Fruit fly (Drosophila melanogaster) whole organism, embryonic: ENCODE data around the gene rumi.
A peak's percentile ranks its signal among the peaks of the same experiment; 100 is the strongest.

Experiments used
- BEAF-32 ChIP-seq: fragments of 200-800 bp; sonication (Bioruptor generic); optimal IDR thresholded peaks from 3 replicates; lab custom pipeline; 2017; ENCODE audit warnings: missing biosample characterization, missing genetic modification characterization, mild to moderate bottlenecking, moderate library complexity, missing genetic modification reagents
- Bteb2 ChIP-seq: fragments of 200-800 bp; sonication (Bioruptor generic); optimal IDR thresholded peaks from 2 replicates; lab custom pipeline; 2016; ENCODE audit warnings: missing biosample characterization, missing genetic modification characterization
- CG12769 ChIP-seq: fragments of 200-800 bp; sonication (Bioruptor generic); optimal IDR thresholded peaks from 2 replicates; lab custom pipeline; 2019; ENCODE audit warnings: missing biosample characterization, mild to moderate bottlenecking, missing genetic modification characterization, moderate library complexity
- CG13287 ChIP-seq: fragments of 200-800 bp; sonication (Bioruptor generic); IDR thresholded peaks from 2 replicates; pipeline ENCODE4 v1.3.6; 2022; ENCODE audit warnings: missing biosample characterization, missing genetic modification characterization; ENCODE audit not compliant: partially characterized antibody
- CG14050 ChIP-seq: fragments of 200-800 bp; sonication (Bioruptor generic); IDR thresholded peaks from 3 replicates; pipeline ENCODE4 v1.3.6; 2022; ENCODE audit warnings: missing biosample characterization, missing genetic modification characterization
- CG14860 ChIP-seq: fragments of 200-800 bp; sonication (Bioruptor generic); IDR thresholded peaks from 3 replicates; pipeline ENCODE4 v1.3.6; 2022; ENCODE audit warnings: missing biosample characterization, missing genetic modification characterization; ENCODE audit not compliant: partially characterized antibody
- CG14965 ChIP-seq: fragments of 200-800 bp; sonication (Bioruptor generic); optimal IDR thresholded peaks from 2 replicates; lab custom pipeline; 2016; ENCODE audit warnings: missing biosample characterization, missing genetic modification characterization, borderline replicate concordance
- CG17359 ChIP-seq: fragments of 200-800 bp; sonication (Bioruptor generic); optimal IDR thresholded peaks from 3 replicates; lab custom pipeline; 2018; ENCODE audit warnings: missing biosample characterization, mild to moderate bottlenecking, missing genetic modification characterization, moderate library complexity
- CG18619 ChIP-seq: fragments of 200-800 bp; sonication (Bioruptor generic); optimal IDR thresholded peaks from 3 replicates; lab custom pipeline; 2017; ENCODE audit warnings: missing biosample characterization, mild to moderate bottlenecking, missing genetic modification characterization
- CG2199 ChIP-seq: fragments of 200-800 bp; sonication (Bioruptor generic); IDR thresholded peaks from 3 replicates; pipeline ENCODE4 v1.3.6; 2022; ENCODE audit warnings: missing biosample characterization, missing genetic modification characterization
- CG3065 ChIP-seq: fragments of 200-800 bp; sonication (Bioruptor generic); optimal IDR thresholded peaks from 2 replicates; lab custom pipeline; 2016; ENCODE audit warnings: missing biosample characterization, missing genetic modification characterization
- CG34376 ChIP-seq: fragments of 200-800 bp; sonication (Bioruptor generic); optimal IDR thresholded peaks from 2 replicates; lab custom pipeline; 2018; ENCODE audit warnings: missing biosample characterization, mild to moderate bottlenecking, missing genetic modification characterization
- CG42726 ChIP-seq: fragments of 200-800 bp; sonication (Bioruptor generic); IDR thresholded peaks from 2 replicates; pipeline ENCODE4 v1.3.6; 2022; ENCODE audit warnings: missing biosample characterization, missing genetic modification characterization; ENCODE audit not compliant: partially characterized antibody
- CG4617 ChIP-seq: fragments of 200-800 bp; sonication (Bioruptor generic); optimal IDR thresholded peaks from 3 replicates; lab custom pipeline; 2016; ENCODE audit warnings: missing biosample characterization, missing genetic modification characterization, borderline replicate concordance
- CG5953 ChIP-seq: fragments of 200-800 bp; sonication (Bioruptor generic); IDR thresholded peaks from 2 replicates; pipeline ENCODE4 v1.3.6; 2022; ENCODE audit warnings: missing biosample characterization, missing genetic modification characterization
- CG7987 ChIP-seq: fragments of 200-800 bp; sonication (Bioruptor generic); optimal IDR thresholded peaks from 2 replicates; lab custom pipeline; 2018; ENCODE audit warnings: missing biosample characterization, mild to moderate bottlenecking, missing genetic modification characterization, moderate library complexity
- CG8359 ChIP-seq: fragments of 200-800 bp; sonication (Bioruptor generic); optimal IDR thresholded peaks from 2 replicates; lab custom pipeline; 2017; ENCODE audit warnings: missing biosample characterization, mild to moderate bottlenecking, missing genetic modification characterization, borderline replicate concordance
- CG8944 ChIP-seq: fragments of 200-800 bp; sonication (Bioruptor generic); optimal IDR thresholded peaks from 3 replicates; lab custom pipeline; 2016; ENCODE audit warnings: missing biosample characterization, missing genetic modification characterization
- CG9215 ChIP-seq: fragments of 200-800 bp; sonication (Bioruptor generic); IDR thresholded peaks from 2 replicates; pipeline ENCODE4 v1.3.6; 2022; ENCODE audit warnings: missing biosample characterization, missing genetic modification characterization
- CG9817 ChIP-seq: fragments of 200-800 bp; sonication (Bioruptor generic); optimal IDR thresholded peaks from 2 replicates; lab custom pipeline; 2018; ENCODE audit warnings: missing biosample characterization, mild to moderate bottlenecking, missing genetic modification characterization, moderate library complexity
- Dbx ChIP-seq: fragments of 200-800 bp; sonication (Bioruptor generic); IDR thresholded peaks from 3 replicates; pipeline ENCODE4 v1.3.6; 2022; ENCODE audit warnings: missing biosample characterization, missing genetic modification characterization
- Deaf1 ChIP-seq: fragments of 200-800 bp; optimal IDR thresholded peaks from 3 replicates; lab custom pipeline; 2019; ENCODE audit warnings: missing biosample characterization, mild to moderate bottlenecking, missing genetic modification characterization, moderate library complexity
- Gsc ChIP-seq: fragments of 200-800 bp; sonication (Bioruptor generic); IDR thresholded peaks from 2 replicates; pipeline ENCODE4 v1.3.6; 2022; ENCODE audit warnings: missing biosample characterization, missing genetic modification characterization
- Kr ChIP-seq: fragments of 200-800 bp; sonication (Bioruptor generic); optimal IDR thresholded peaks from 2 replicates; lab custom pipeline; 2017; ENCODE audit warnings: missing biosample characterization, mild to moderate bottlenecking, missing genetic modification characterization
- Pdp1 ChIP-seq, 2 experiments: fragments of 200-800 bp; sonication (Bioruptor generic); optimal IDR thresholded peaks; 3 replicates each; lab custom pipeline; 2016; ENCODE audit warnings: missing biosample characterization in 2 of 2, missing genetic modification characterization in 2 of 2, mild to moderate bottlenecking in 1 of 2, moderate library complexity in 1 of 2
- Ptx1 ChIP-seq: fragments of 200-800 bp; sonication (Bioruptor generic); IDR thresholded peaks from 2 replicates; pipeline ENCODE4 v1.3.6; 2022; ENCODE audit warnings: missing biosample characterization, missing genetic modification characterization
- Stat92E ChIP-seq, 3 experiments: fragments of >200 bp in 2 of 3; fragments of 200-800 bp in 1 of 3; sonication (Bioruptor generic) in 1 of 3; optimal IDR thresholded peaks; 2 replicates each; lab custom pipeline; 2017 to 2019; ENCODE audit warnings: missing biosample characterization in 3 of 3, missing genetic modification characterization in 3 of 3, mild to moderate bottlenecking in 1 of 3, moderate library complexity in 1 of 3
- ap ChIP-seq: fragments of 200-800 bp; sonication (Bioruptor generic); IDR thresholded peaks from 2 replicates; pipeline ENCODE4 v1.3.6; 2022; ENCODE audit warnings: missing biosample characterization, missing genetic modification characterization
- cg ChIP-seq: fragments of 200-800 bp; sonication (Bioruptor generic); optimal IDR thresholded peaks from 3 replicates; lab custom pipeline; 2019; ENCODE audit warnings: missing biosample characterization, mild to moderate bottlenecking, missing genetic modification characterization, moderate library complexity
- chinmo ChIP-seq: fragments of 200-800 bp; sonication (Bioruptor generic); IDR thresholded peaks from 4 replicates; pipeline ENCODE4 v1.3.6; 2022; ENCODE audit warnings: missing biosample characterization, missing genetic modification characterization; ENCODE audit not compliant: partially characterized antibody
- da ChIP-seq: fragments of 200-800 bp; sonication (Bioruptor generic); optimal IDR thresholded peaks from 2 replicates; lab custom pipeline; 2016; ENCODE audit warnings: missing biosample characterization, missing genetic modification characterization
- gcm ChIP-seq: fragments of 200-800 bp; sonication (Bioruptor generic); optimal IDR thresholded peaks from 2 replicates; lab custom pipeline; 2019; ENCODE audit warnings: missing biosample characterization, mild to moderate bottlenecking, missing genetic modification characterization, moderate library complexity
- grn ChIP-seq: fragments of 200-800 bp; sonication (Bioruptor generic); optimal IDR thresholded peaks from 3 replicates; lab custom pipeline; 2017; ENCODE audit warnings: missing biosample characterization, missing genetic modification characterization
- ham ChIP-seq: fragments of 200-800 bp; sonication (Bioruptor generic); IDR thresholded peaks from 2 replicates; pipeline ENCODE4 v1.3.6; 2022; ENCODE audit warnings: missing biosample characterization, missing genetic modification characterization
- lola ChIP-seq, 3 experiments: fragments of >200 bp in 2 of 3; fragments of 200-800 bp in 1 of 3; sonication (Bioruptor generic) in 1 of 3; optimal IDR thresholded peaks; 2 replicates each; lab custom pipeline; 2017 to 2019; ENCODE audit warnings: missing biosample characterization in 3 of 3, missing genetic modification characterization in 3 of 3, mild to moderate bottlenecking in 1 of 3, moderate library complexity in 1 of 3
- mirr ChIP-seq: fragments of 200-800 bp; sonication (Bioruptor generic); optimal IDR thresholded peaks from 3 replicates; lab custom pipeline; 2018; ENCODE audit warnings: missing biosample characterization, mild to moderate bottlenecking, missing genetic modification characterization
- onecut ChIP-seq: fragments of 200-800 bp; sonication (Bioruptor generic); IDR thresholded peaks from 2 replicates; pipeline ENCODE4 v1.3.6; 2022; ENCODE audit warnings: missing biosample characterization, missing genetic modification characterization
- pros ChIP-seq: fragments of 200-800 bp; sonication (Bioruptor generic); optimal IDR thresholded peaks from 3 replicates; lab custom pipeline; 2019; ENCODE audit warnings: missing biosample characterization, mild to moderate bottlenecking, missing genetic modification characterization, moderate library complexity
- pum ChIP-seq: fragments of 200-800 bp; sonication (Bioruptor generic); optimal IDR thresholded peaks from 2 replicates; lab custom pipeline; 2016; ENCODE audit warnings: missing biosample characterization, missing genetic modification characterization
- sd ChIP-seq: fragments of 200-800 bp; sonication (Bioruptor generic); optimal IDR thresholded peaks from 3 replicates; lab custom pipeline; 2018; ENCODE audit warnings: missing biosample characterization, mild to moderate bottlenecking, missing genetic modification characterization, moderate library complexity
- zen2 ChIP-seq: fragments of 200-800 bp; sonication (Bioruptor generic); IDR thresholded peaks from 3 replicates; pipeline ENCODE4 v1.3.6; 2022; ENCODE audit warnings: missing biosample characterization, missing genetic modification characterization; ENCODE audit not compliant: partially characterized antibody
- zf30C ChIP-seq: fragments of 200-800 bp; sonication (Bioruptor generic); optimal IDR thresholded peaks from 3 replicates; lab custom pipeline; 2018; ENCODE audit warnings: missing biosample characterization, mild to moderate bottlenecking, missing genetic modification characterization

The rumi gene

DNA sequence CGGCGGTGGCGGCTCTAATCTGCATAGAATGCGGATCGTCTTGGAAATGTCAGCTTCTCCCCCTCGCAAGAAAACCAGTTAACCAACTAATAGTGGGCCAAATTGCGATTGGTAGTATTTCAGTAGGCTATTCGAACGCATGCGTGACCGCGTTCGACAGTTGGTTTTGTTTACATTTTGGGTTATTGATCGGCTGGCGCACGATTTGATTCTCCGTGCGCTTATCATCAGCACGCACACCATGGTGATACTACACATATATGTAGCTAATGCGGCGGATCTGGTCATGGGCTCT is 3.1 kb upstream of the rumi start (continued):
- TF ChIP-seq BEAF-32 (GFP tag; lab: Kevin White, UChicago): no peak
- TF ChIP-seq Dbx: 0 out of 3 replicates have a peak, but pooled peaks have one; percentile 7
- peak; percentile 1 for TF ChIP-seq pros
- peak; percentile 85 for TF ChIP-seq sd (tag; lab: Kevin White, UChicago)
- TF ChIP-seq gcm: no peak
- TF ChIP-seq grn (GFP tag; lab: Kevin White, UChicago): peak; percentile 4
- TF ChIP-seq CG18619 (GFP tag; lab: Kevin White, UChicago): no peak
- peak; percentile 90 for TF ChIP-seq Deaf1 (tag; lab: Kevin White, UChicago)
- TF ChIP-seq CG14860 (GFP tag; lab: Robert Waterston, UW): no peak
- TF ChIP-seq Bteb2 (GFP tag; lab: Kevin White, UChicago): no peak
- TF ChIP-seq Pdp1 (GFP tag; optimal IDR thresholded peaks at IDR 0.05; lab: Kevin White, UChicago): no peak
- no peak for TF ChIP-seq CG14050 (GFP tag; lab: Robert Waterston, UW)
- TF ChIP-seq Gsc: no peak
- TF ChIP-seq CG12769: peak; percentile 27
- TF ChIP-seq CG42726: 0 out of 2 replicates have a peak, but pooled peaks have one; percentile 32
- TF ChIP-seq Kr (GFP tag; lab: Kevin White, UChicago): no peak
- TF ChIP-seq pum: no peak
- peak; percentile 62 for TF ChIP-seq CG34376 (GFP tag; lab: Kevin White, UChicago)
- TF ChIP-seq chinmo (GFP tag; lab: Robert Waterston, UW): peak; percentile 98
- TF ChIP-seq ap (GFP tag; lab: Robert Waterston, UW): no peak
- no peak for TF ChIP-seq zf30C (GFP tag; lab: Kevin White, UChicago)
- no peak for TF ChIP-seq CG8944 (GFP tag; lab: Kevin White, UChicago)
- TF ChIP-seq Ptx1 (GFP tag; lab: Robert Waterston, UW): no peak
- TF ChIP-seq CG4617 (GFP tag; lab: Kevin White, UChicago): no peak
- no peak for TF ChIP-seq CG8359 (GFP tag; lab: Kevin White, UChicago)
- peak; percentile 74 for TF ChIP-seq cg (GFP tag; lab: Kevin White, UChicago)
- TF ChIP-seq CG3065 (GFP tag; lab: Kevin White, UChicago): no peak
- TF ChIP-seq lola (GFP tag; optimal IDR thresholded peaks at IDR 0.05; lab: Kevin White, UChicago): no peak
- TF ChIP-seq zen2: no peak
- no peak for TF ChIP-seq da (GFP tag; lab: Kevin White, UChicago)
- TF ChIP-seq CG5953: 0 out of 2 replicates have a peak, but pooled peaks have one; percentile 14
- TF ChIP-seq Stat92E (GFP tag; optimal IDR thresholded peaks at IDR 0.05; lab: Kevin White, UChicago): no peak
- TF ChIP-seq CG13287 (GFP tag; lab: Robert Waterston, UW): peak; percentile 43; the same call in 1 of the 2 replicates
- peak; percentile 72 for TF ChIP-seq onecut (GFP tag; lab: Robert Waterston, UW)
- 0 out of 3 replicates have a peak, but pooled peaks have one; percentile 65 for TF ChIP-seq CG2199 (GFP tag; lab: Robert Waterston, UW)
- TF ChIP-seq CG9215 (GFP tag; lab: Robert Waterston, UW): no peak
- TF ChIP-seq CG17359 (tag; lab: Kevin White, UChicago): no peak
- TF ChIP-seq ham: no peak
- TF ChIP-seq CG9817: no peak
- TF ChIP-seq mirr (GFP tag; lab: Kevin White, UChicago): peak; percentile 70
- TF ChIP-seq CG14965: no peak
- peak; percentile 52 for TF ChIP-seq CG7987 (GFP tag; lab: Kevin White, UChicago)
- TF ChIP-seq, all 482 proteins: peak for 24
